Worm (Caenorhabditis elegans) whole organism, late embryonic: ENCODE results near the gene fbxl-3.

Experiments
- K09A11.1 ChIP-seq: sonication (generic microtip); optimal IDR thresholded peaks from 2 replicates; lab custom pipeline; 2017; ENCODE audit warnings: antibody characterized with exemption, mild to moderate bottlenecking, missing genetic modification characterization, missing compliant biosample characterization; ENCODE audit not compliant: insufficient read depth
- ceh-14 ChIP-seq: sonication (generic microtip); optimal IDR thresholded peaks from 2 replicates; lab custom pipeline; 2016; ENCODE audit warnings: missing genotype, missing genetic modification characterization, missing compliant biosample characterization
- ceh-18 ChIP-seq: sonication (generic microtip); optimal IDR thresholded peaks from 2 replicates; lab custom pipeline; 2016; ENCODE audit warnings: missing genetic modification characterization, missing compliant biosample characterization
- ceh-31 ChIP-seq: sonication (generic microtip); optimal IDR thresholded peaks from 2 replicates; lab custom pipeline; 2016; ENCODE audit warnings: missing genetic modification characterization, missing compliant biosample characterization
- ceh-34 ChIP-seq: sonication (generic microtip); optimal IDR thresholded peaks from 2 replicates; lab custom pipeline; 2016; ENCODE audit warnings: mild to moderate bottlenecking, missing genetic modification characterization, missing compliant biosample characterization
- ceh-45 ChIP-seq: fragments of 200-800 bp; sonication (Bioruptor generic); IDR thresholded peaks from 2 replicates; pipeline ENCODE4 v1.3.6; 2022; ENCODE audit warnings: missing genetic modification reagents, missing genetic modification characterization, missing compliant biosample characterization
- elt-2 ChIP-seq: sonication (generic microtip); optimal IDR thresholded peaks from 2 replicates; lab custom pipeline; 2016; ENCODE audit warnings: missing genetic modification reagents, missing genetic modification characterization, missing compliant biosample characterization
- fkh-10 ChIP-seq: fragments of 150-350 bp; optimal IDR thresholded peaks from 2 replicates; lab custom pipeline; 2014; ENCODE audit warnings: missing biosample characterization, missing genetic modification reagents, missing genetic modification characterization
- hlh-13 ChIP-seq: fragments of 200-800 bp; sonication (Bioruptor generic); optimal IDR thresholded peaks from 2 replicates; lab custom pipeline; 2018; ENCODE audit warnings: mild to moderate bottlenecking, missing genetic modification characterization, missing compliant biosample characterization
- lin-11 ChIP-seq: fragments of 200-800 bp; sonication (Bioruptor generic); optimal IDR thresholded peaks from 2 replicates; lab custom pipeline; 2018; ENCODE audit warnings: mild to moderate bottlenecking, missing genetic modification characterization, missing compliant biosample characterization
- pax-1 ChIP-seq: fragments of 150-350 bp; optimal IDR thresholded peaks from 2 replicates; lab custom pipeline; 2014; ENCODE audit warnings: missing biosample characterization, missing genetic modification characterization
- pha-4 ChIP-seq: fragments of 150-350 bp; optimal IDR thresholded peaks from 2 replicates; lab custom pipeline; 2018; ENCODE audit warnings: missing biosample characterization, missing genetic modification reagents, missing genetic modification characterization
- zip-5 ChIP-seq: sonication (generic microtip); optimal IDR thresholded peaks from 2 replicates; lab custom pipeline; 2016; ENCODE audit warnings: missing genetic modification characterization, missing compliant biosample characterization

DNA sequence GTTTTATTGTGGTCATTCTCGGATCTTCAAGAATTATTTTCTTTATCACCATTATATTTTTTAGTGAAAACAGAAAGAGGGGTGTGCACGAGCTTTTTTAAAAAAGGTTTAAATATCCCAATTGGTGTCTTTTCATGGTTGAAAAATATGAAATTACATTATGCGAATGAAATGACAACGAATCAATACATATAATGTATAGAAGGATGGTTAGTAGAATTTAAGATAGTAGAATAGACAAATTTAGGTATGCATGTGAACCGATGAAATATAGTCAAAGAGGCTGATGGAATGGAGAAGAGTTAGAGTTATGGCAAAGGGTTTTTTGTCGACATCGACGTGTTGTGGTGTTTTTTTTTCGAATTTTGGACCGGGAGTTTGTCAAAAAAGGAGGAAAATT lies 34.2 kb downstream of the fbxl-3 start:
- TF ChIP-seq lin-11 (no peak), pax-1 (tag; lab: Kevin White, UChicago) (no peak), ceh-45 (GFP tag; lab: Robert Waterston, UW) (no peak), zip-5 (no peak), ceh-34 (no peak), hlh-13 (GFP tag; lab: Kevin White, UChicago) (no peak), pha-4 (tag; lab: Kevin White, UChicago) (no peak), elt-2 (tag; lab: Kevin White, UChicago) (no peak), K09A11.1 (tag; lab: Kevin White, UChicago) (no peak), ceh-14 (no peak), ceh-18 (tag; lab: Kevin White, UChicago) (no peak), ceh-31 (tag; lab: Kevin White, UChicago) (no peak), fkh-10 (no peak)
